Worm (Caenorhabditis elegans): ENCODE measurements around the gene B0218.7.

- TF ChIP-seq ztf-11 (tag; optimal IDR thresholded peaks at IDR 0.05) (no peak), R02D3.7 (tag; optimal IDR thresholded peaks at IDR 0.05) (no peak), ces-1 (GFP tag; optimal IDR thresholded peaks at IDR 0.05) (no peak), nhr-11 (tag; optimal IDR thresholded peaks at IDR 0.05) (no peak)
Observed at ce11 chrIV:8133536-8133935, 32.3 kb downstream of the B0218.7 start, which contains the start of gene sph-1.
